Fruit fly (Drosophila melanogaster): ENCODE measurements around the gene CG14200.

CG14200 gene

DNA sequence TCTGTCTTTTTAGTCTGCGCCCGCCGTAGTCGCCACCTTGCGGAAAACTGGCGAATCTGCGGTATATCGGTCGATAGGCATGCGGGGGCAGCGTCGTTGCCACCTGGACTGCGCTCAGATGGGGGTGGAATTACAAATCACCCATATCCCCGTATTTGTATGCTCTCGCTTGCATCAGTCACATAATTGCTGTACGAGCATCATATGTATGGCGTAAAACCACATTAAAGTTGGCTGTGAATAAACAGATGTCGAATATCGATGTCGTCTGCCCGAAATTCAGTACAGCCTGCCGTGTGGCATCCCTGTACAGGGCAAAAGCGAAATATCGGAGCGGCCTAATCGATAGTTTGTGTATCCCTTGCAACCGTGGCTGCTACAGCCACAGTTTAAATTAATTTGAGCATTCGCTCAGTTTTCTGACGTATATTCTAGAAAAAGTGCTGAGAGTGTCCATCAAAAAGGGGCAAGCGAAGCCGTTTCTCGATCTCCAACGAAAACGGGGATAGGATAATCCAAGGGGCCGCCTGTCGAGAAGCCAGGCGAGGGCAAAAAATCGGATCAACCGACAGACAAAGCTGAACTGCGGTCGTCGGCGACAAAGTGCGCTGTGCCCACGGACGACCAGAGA lies 26.6 kb downstream of the CG14200 start, which contains the start of the genes Idh3a and CoRest (continued):
- no peak for TF ChIP-seq dmrt11E (tag; optimal IDR thresholded peaks at IDR 0.05)
- no peak for TF ChIP-seq CG9876 (GFP tag; optimal IDR thresholded peaks at IDR 0.05)
- no peak for TF ChIP-seq Drgx (GFP tag; IDR thresholded peaks at IDR 0.05)
- TF ChIP-seq ind (GFP tag; optimal IDR thresholded peaks at IDR 0.05): peak; percentile 47
- 0 out of 2 replicates have a peak, but pooled peaks have one; percentile 14 for TF ChIP-seq bbx (GFP tag; IDR thresholded peaks at IDR 0.05; ENCODE audit: partially characterized antibody)
- no peak for TF ChIP-seq CG15696 (tag; optimal IDR thresholded peaks at IDR 0.05)
- TF ChIP-seq nmo (GFP tag; optimal IDR thresholded peaks at IDR 0.05): peak; percentile 62
- no peak for TF ChIP-seq dmrt99B (tag; optimal IDR thresholded peaks at IDR 0.05)
- peak; percentile 4 for TF ChIP-seq CG4820 (GFP tag; optimal IDR thresholded peaks at IDR 0.05)
- TF ChIP-seq Oaz (GFP tag; IDR thresholded peaks at IDR 0.05): no peak
- TF ChIP-seq stwl (tag; optimal IDR thresholded peaks at IDR 0.05): peak; percentile 28
- no peak for TF ChIP-seq CG10462 (GFP tag; optimal IDR thresholded peaks at IDR 0.05)
- TF ChIP-seq Doc3 (GFP tag; IDR thresholded peaks at IDR 0.05; ENCODE audit: partially characterized antibody): peak; percentile 53; the same call in 2 of the 3 replicates
- no peak for TF ChIP-seq NK7.1 (GFP tag; optimal IDR thresholded peaks at IDR 0.05)
- peak; percentile 55 for TF ChIP-seq Ets97D (GFP tag; optimal IDR thresholded peaks at IDR 0.05)
- peak; percentile 69 for TF ChIP-seq amos (GFP tag; IDR thresholded peaks at IDR 0.05; ENCODE audit: partially characterized antibody)
- no peak for TF ChIP-seq fd96Cb (tag; optimal IDR thresholded peaks at IDR 0.05)
- TF ChIP-seq fd3F (GFP tag; optimal IDR thresholded peaks at IDR 0.05): no peak
- no peak for TF ChIP-seq CG8359 (GFP tag; optimal IDR thresholded peaks at IDR 0.05; ENCODE audit: borderline replicate concordance)
- no peak for TF ChIP-seq pnt (GFP tag; optimal IDR thresholded peaks at IDR 0.05)
- no peak for TF ChIP-seq CG3281 (GFP tag; optimal IDR thresholded peaks at IDR 0.05)
- TF ChIP-seq tna (GFP tag; IDR thresholded peaks at IDR 0.05; ENCODE audit: partially characterized antibody): no peak; the same call in 1 of the 2 replicates
- TF ChIP-seq CG2116 (GFP tag; optimal IDR thresholded peaks at IDR 0.05): peak; percentile 98
- TF ChIP-seq Dp (GFP tag; optimal IDR thresholded peaks at IDR 0.05): peak; percentile 62
- TF ChIP-seq CG16863 (GFP tag; optimal IDR thresholded peaks at IDR 0.05): no peak
- TF ChIP-seq oc (tag; optimal IDR thresholded peaks at IDR 0.05): no peak
- no peak for TF ChIP-seq grn (GFP tag; optimal IDR thresholded peaks at IDR 0.05)
- peak; percentile 77 for TF ChIP-seq CG17186 (GFP tag; optimal IDR thresholded peaks at IDR 0.05)
- no peak for TF ChIP-seq hth (optimal IDR thresholded peaks at IDR 0.05)
- peak; percentile 39; the same call in 1 of the 2 replicates for TF ChIP-seq slbo (GFP tag; IDR thresholded peaks at IDR 0.05)
- no peak for TF ChIP-seq ci (GFP tag; IDR thresholded peaks at IDR 0.05)
- no peak for TF ChIP-seq CG4404 (GFP tag; IDR thresholded peaks at IDR 0.05)
- no peak for TF ChIP-seq pan (optimal IDR thresholded peaks at IDR 0.05)
- no peak for TF ChIP-seq pan (GFP tag; optimal IDR thresholded peaks at IDR 0.05 in 1 of 2, IDR thresholded peaks at IDR 0.05 in 1 of 2)
- peak; percentile 7 for TF ChIP-seq CG17802 (tag; optimal IDR thresholded peaks at IDR 0.05)
- TF ChIP-seq ara (GFP tag; IDR thresholded peaks at IDR 0.05): no peak
- peak; percentile 77 for TF ChIP-seq CG15514 (GFP tag; optimal IDR thresholded peaks at IDR 0.05)
- no peak for TF ChIP-seq CG6683 (GFP tag; optimal IDR thresholded peaks at IDR 0.05)
- TF ChIP-seq Ets65A (GFP tag): peak; percentile 86
- TF ChIP-seq aop (GFP tag; IDR thresholded peaks at IDR 0.05): no peak
- no peak for TF ChIP-seq run (tag; optimal IDR thresholded peaks at IDR 0.05)
- TF ChIP-seq BEAF-32 (GFP tag; optimal IDR thresholded peaks at IDR 0.05): peak; percentile 90
- TF ChIP-seq Atf6 (GFP tag; IDR thresholded peaks at IDR 0.05): no peak
- TF ChIP-seq CG12769 (tag; optimal IDR thresholded peaks at IDR 0.05): no peak
- TF ChIP-seq CG17328 (GFP tag; IDR thresholded peaks at IDR 0.05): no peak
- no peak for TF ChIP-seq MTF-1 (GFP tag; optimal IDR thresholded peaks at IDR 0.05; ENCODE audit: borderline replicate concordance)
- TF ChIP-seq CG6272 (GFP tag; IDR thresholded peaks at IDR 0.05): peak; percentile 28; the same call in 1 of the 2 replicates
- TF ChIP-seq gfzf (GFP tag; optimal IDR thresholded peaks at IDR 0.05): peak; percentile 32
- peak; percentile 54 for TF ChIP-seq row (GFP tag; IDR thresholded peaks at IDR 0.05)
- no peak for TF ChIP-seq CG12219 (GFP tag; optimal IDR thresholded peaks at IDR 0.05)
